Worm (Caenorhabditis elegans): ENCODE data around the gene lst-5.
A peak's percentile ranks its signal among the peaks of the same experiment; 100 is the strongest.
"Not testable (repeated sequence)": the region's sequence is repeated elsewhere in the genome, so short reads cannot be mapped to it uniquely, and the experiment has no call there.

Gene lst-5

ce11 chrII:6994677-6995076, 28.0 kb upstream of the lst-5 start, which contains the start of gene unc-104 (continued):
- TF ChIP-seq lin-15B (tag; optimal IDR thresholded peaks at IDR 0.05), result no peak
- no peak for TF ChIP-seq aly-2 (tag; optimal IDR thresholded peaks at IDR 0.05)
- no peak for TF ChIP-seq mab-9 (GFP tag; IDR thresholded peaks at IDR 0.05)
- TF ChIP-seq nhr-77 (tag; optimal IDR thresholded peaks at IDR 0.05), result no peak
- TF ChIP-seq unc-98 (GFP tag; IDR thresholded peaks at IDR 0.05), result no peak
- TF ChIP-seq mep-1 (tag; optimal IDR thresholded peaks at IDR 0.05), result peak; percentile 1

- TF ChIP-seq nhr-11 (tag; optimal IDR thresholded peaks at IDR 0.05) (no peak), mep-1 (tag; optimal IDR thresholded peaks at IDR 0.05) (peak; percentile 4), sptf-1 (tag; optimal IDR thresholded peaks at IDR 0.05) (no peak), C34B4.2 (tag; optimal IDR thresholded peaks at IDR 0.05) (no peak), egl-13 (tag; optimal IDR thresholded peaks at IDR 0.05) (no peak), nhr-237 (tag; optimal IDR thresholded peaks at IDR 0.05) (no peak), skn-1 (tag; optimal IDR thresholded peaks at IDR 0.05) (no peak), sup-37 (GFP tag; optimal IDR thresholded peaks at IDR 0.05) (no peak), unc-130 (tag; optimal IDR thresholded peaks at IDR 0.05) (no peak), Y116A8C.19 (tag; optimal IDR thresholded peaks at IDR 0.05; ENCODE audit: borderline replicate concordance) (no peak), lin-14 (GFP tag; optimal IDR thresholded peaks at IDR 0.05) (no peak), ceh-8 (GFP tag; optimal IDR thresholded peaks at IDR 0.05) (peak; percentile 77), ztf-11 (tag; optimal IDR thresholded peaks at IDR 0.05) (no peak), ceh-63 (GFP tag; optimal IDR thresholded peaks at IDR 0.05) (peak; percentile 61), nhr-19 (GFP tag; conservative IDR thresholded peaks at IDR 0.05) (no peak), lin-39 (tag; optimal IDR thresholded peaks at IDR 0.05) (no peak), unc-62 (GFP tag; optimal IDR thresholded peaks at IDR 0.05) (no peak)
Measured at ce11 chrII:6995583-6995982, 27.1 kb upstream of the lst-5 start.

ce11 chrII:7001405-7001804, 21.3 kb upstream of the lst-5 start:
- TF ChIP-seq nhr-19 (GFP tag; conservative IDR thresholded peaks at IDR 0.05) (peak; percentile 31; the same call in 1 of the 2 replicates), lin-35 (GFP tag; optimal IDR thresholded peaks at IDR 0.05) (peak in 1 of 2 experiments; percentile 23), efl-1 (GFP tag; optimal IDR thresholded peaks at IDR 0.05 in 1 of 2) (peak in 1 of 2 experiments; percentile 64), nhr-71 (tag; optimal IDR thresholded peaks at IDR 0.05) (peak; percentile 13)
- TF ChIP-seq efl-1 (optimal IDR thresholded peaks at IDR 0.05), result not testable (repeated sequence)

- TF ChIP-seq mdl-1 (tag; optimal IDR thresholded peaks at IDR 0.05), result no peak
- TF ChIP-seq dsc-1 (tag; optimal IDR thresholded peaks at IDR 0.05), result peak; percentile 0
Measured at ce11 chrII:7002956-7003357, 19.8 kb upstream of the lst-5 start.

- TF ChIP-seq lin-39 (tag; optimal IDR thresholded peaks at IDR 0.05) (no peak), xbp-1 (tag; optimal IDR thresholded peaks at IDR 0.05) (no peak), ceh-90 (tag; optimal IDR thresholded peaks at IDR 0.05) (no peak), dsc-1 (tag; optimal IDR thresholded peaks at IDR 0.05) (no peak), rnt-1 (tag; optimal IDR thresholded peaks at IDR 0.05) (no peak), ama-1 (optimal IDR thresholded peaks at IDR 0.05) (no peak), sup-37 (GFP tag; optimal IDR thresholded peaks at IDR 0.05) (no peak), nhr-77 (tag; optimal IDR thresholded peaks at IDR 0.05) (no peak), nhr-71 (tag; optimal IDR thresholded peaks at IDR 0.05) (no peak), skn-1 (tag; optimal IDR thresholded peaks at IDR 0.05) (no peak), sox-4 (tag; optimal IDR thresholded peaks at IDR 0.05) (no peak), sptf-1 (tag; optimal IDR thresholded peaks at IDR 0.05) (no peak), ets-5 (GFP tag; IDR thresholded peaks at IDR 0.05) (no peak), hlh-4 (tag; optimal IDR thresholded peaks at IDR 0.05) (no peak), zag-1 (tag; optimal IDR thresholded peaks at IDR 0.05) (no peak)
Measured at ce11 chrII:7012592-7012991, 10.1 kb upstream of the lst-5 start, which contains the start of gene sqv-7. TSS of gene sqv-7 (minus strand) at chrII:7012692.
